Fruit fly (Drosophila melanogaster) whole organism, embryonic: ENCODE data around the gene IFT54.

Source experiments
- ATbp ChIP-seq: fragments of 200-800 bp; sonication (Bioruptor generic); optimal IDR thresholded peaks from 2 replicates; lab custom pipeline; 2017; ENCODE audit warnings: missing biosample characterization, mild to moderate bottlenecking, missing genetic modification characterization, missing genetic modification reagents
- Atf3 ChIP-seq: fragments of 200-800 bp; sonication (Bioruptor generic); optimal IDR thresholded peaks from 3 replicates; lab custom pipeline; 2016; ENCODE audit warnings: missing biosample characterization, missing genetic modification characterization
- Awh ChIP-seq: fragments of 200-800 bp; sonication (Bioruptor generic); IDR thresholded peaks from 2 replicates; pipeline ENCODE4, ENCODE4 v1.3.6; 2022; ENCODE audit warnings: missing biosample characterization, missing genetic modification characterization
- CG10147 ChIP-seq: fragments of 200-800 bp; sonication (Bioruptor generic); optimal IDR thresholded peaks from 2 replicates; lab custom pipeline; 2019; ENCODE audit warnings: missing biosample characterization, mild to moderate bottlenecking, missing genetic modification characterization, moderate library complexity
- CG1024 ChIP-seq: fragments of 200-800 bp; sonication (Bioruptor generic); IDR thresholded peaks from 2 replicates; pipeline ENCODE4 v1.3.6; 2022; ENCODE audit warnings: missing biosample characterization, missing genetic modification characterization
- CG11695 ChIP-seq: fragments of 200-800 bp; sonication (Bioruptor generic); IDR thresholded peaks from 3 replicates; pipeline ENCODE4 v1.3.6; 2022; ENCODE audit warnings: missing biosample characterization, missing genetic modification characterization
- CG12236 ChIP-seq: fragments of 200-800 bp; sonication (Bioruptor generic); optimal IDR thresholded peaks from 2 replicates; lab custom pipeline; 2016; ENCODE audit warnings: missing biosample characterization, missing genetic modification characterization
- CG12942 ChIP-seq: fragments of 200-800 bp; sonication (Bioruptor generic); optimal IDR thresholded peaks from 3 replicates; lab custom pipeline; 2016; ENCODE audit warnings: missing biosample characterization, missing genetic modification characterization
- CG14014 ChIP-seq: fragments of 200-800 bp; sonication (Bioruptor generic); IDR thresholded peaks from 2 replicates; pipeline ENCODE4 v1.3.6; 2022; ENCODE audit warnings: missing biosample characterization, missing genetic modification characterization
- CG1602 ChIP-seq: fragments of 200-800 bp; sonication (Bioruptor generic); optimal IDR thresholded peaks from 3 replicates; lab custom pipeline; 2016; ENCODE audit warnings: missing biosample characterization, missing genetic modification characterization
- CG17568 ChIP-seq: fragments of 200-800 bp; sonication (Bioruptor generic); optimal IDR thresholded peaks from 2 replicates; lab custom pipeline; 2018; ENCODE audit warnings: missing biosample characterization, mild to moderate bottlenecking, missing genetic modification characterization, moderate library complexity
- CG18262 ChIP-seq: fragments of 200-800 bp; optimal IDR thresholded peaks from 3 replicates; lab custom pipeline; 2019; ENCODE audit warnings: missing biosample characterization, mild to moderate bottlenecking, missing genetic modification characterization, moderate library complexity
- CG18619 ChIP-seq: fragments of 200-800 bp; sonication (Bioruptor generic); optimal IDR thresholded peaks from 3 replicates; lab custom pipeline; 2017; ENCODE audit warnings: missing biosample characterization, mild to moderate bottlenecking, missing genetic modification characterization
- CG2116 ChIP-seq: fragments of 200-800 bp; sonication (Bioruptor generic); optimal IDR thresholded peaks from 3 replicates; lab custom pipeline; 2018; ENCODE audit warnings: missing biosample characterization, mild to moderate bottlenecking, missing genetic modification characterization
- CG6272 ChIP-seq: fragments of 200-800 bp; sonication (Bioruptor generic); IDR thresholded peaks from 2 replicates; pipeline ENCODE4 v1.3.6; 2022; ENCODE audit warnings: missing biosample characterization, missing genetic modification characterization
- CG6813 ChIP-seq: fragments of 200-800 bp; sonication (Bioruptor generic); optimal IDR thresholded peaks from 2 replicates; lab custom pipeline; 2017; ENCODE audit warnings: missing biosample characterization, missing genetic modification characterization, mild to moderate bottlenecking, moderate library complexity, missing genetic modification reagents
- CG7357 ChIP-seq: fragments of 200-800 bp; sonication (Bioruptor generic); IDR thresholded peaks from 3 replicates; pipeline ENCODE4 v1.3.6; 2022; ENCODE audit warnings: missing biosample characterization, missing genetic modification characterization
- CG9797 ChIP-seq: fragments of 200-800 bp; sonication (Bioruptor generic); optimal IDR thresholded peaks from 3 replicates; lab custom pipeline; 2018; ENCODE audit warnings: missing biosample characterization, mild to moderate bottlenecking, missing genetic modification characterization
- Dek ChIP-seq: fragments of 200-800 bp; sonication (Bioruptor generic); optimal IDR thresholded peaks from 3 replicates; lab custom pipeline; 2019; ENCODE audit warnings: missing biosample characterization, mild to moderate bottlenecking, missing genetic modification characterization, moderate library complexity
- Dip3 ChIP-seq: fragments of 200-800 bp; sonication (Bioruptor generic); optimal IDR thresholded peaks from 3 replicates; lab custom pipeline; 2016; ENCODE audit warnings: missing biosample characterization, missing genetic modification characterization
- Dref ChIP-seq: fragments of 200-800 bp; sonication (Bioruptor generic); IDR thresholded peaks from 2 replicates; pipeline ENCODE4 v1.3.6; 2022; ENCODE audit warnings: missing biosample characterization, missing genetic modification characterization
- HLH3B ChIP-seq: fragments of 200-800 bp; sonication (Bioruptor generic); IDR thresholded peaks from 2 replicates; pipeline ENCODE4 v1.3.6; 2022; ENCODE audit warnings: missing biosample characterization, missing genetic modification characterization
- Hmr ChIP-seq: fragments of 200-800 bp; sonication (Bioruptor generic); optimal IDR thresholded peaks from 3 replicates; lab custom pipeline; 2017; ENCODE audit warnings: mild to moderate bottlenecking, missing biosample characterization, missing genetic modification reagents, missing genetic modification characterization
- Hr39 ChIP-seq: fragments of >200 bp; optimal IDR thresholded peaks from 2 replicates; lab custom pipeline; 2017
- Myb ChIP-seq: fragments of 200-800 bp; sonication (Bioruptor generic); optimal IDR thresholded peaks from 2 replicates; lab custom pipeline; 2016; ENCODE audit warnings: missing biosample characterization, missing genetic modification characterization
- NC2α ChIP-seq: fragments of 200-800 bp; sonication (Bioruptor generic); optimal IDR thresholded peaks from 2 replicates; lab custom pipeline; 2016; ENCODE audit warnings: missing biosample characterization, missing genetic modification characterization
- NC2β ChIP-seq: fragments of 200-800 bp; sonication (Bioruptor generic); optimal IDR thresholded peaks from 2 replicates; lab custom pipeline; 2016; ENCODE audit warnings: missing biosample characterization, missing genetic modification characterization
- Opbp ChIP-seq: fragments of 200-800 bp; sonication (Bioruptor generic); IDR thresholded peaks from 3 replicates; pipeline ENCODE4 v1.3.6; 2022; ENCODE audit warnings: missing biosample characterization, missing genetic modification characterization; ENCODE audit not compliant: partially characterized antibody
- Ptx1 ChIP-seq: fragments of 200-800 bp; sonication (Bioruptor generic); IDR thresholded peaks from 2 replicates; pipeline ENCODE4 v1.3.6; 2022; ENCODE audit warnings: missing biosample characterization, missing genetic modification characterization
- Spps ChIP-seq: fragments of 200-800 bp; sonication (Bioruptor generic); optimal IDR thresholded peaks from 2 replicates; lab custom pipeline; 2018; ENCODE audit warnings: missing biosample characterization, mild to moderate bottlenecking, missing genetic modification characterization
- TFAM ChIP-seq: fragments of 200-800 bp; sonication (Bioruptor generic); optimal IDR thresholded peaks from 2 replicates; lab custom pipeline; 2017; ENCODE audit warnings: missing biosample characterization, missing genetic modification characterization, inconsistent platforms
- Taf1 ChIP-seq: fragments of 200-800 bp; sonication (Bioruptor generic); IDR thresholded peaks from 2 replicates; pipeline ENCODE4 v1.3.6; 2022; ENCODE audit warnings: missing biosample characterization, missing genetic modification characterization
- abd-A ChIP-seq: fragments of 200-800 bp; sonication (Bioruptor generic); optimal IDR thresholded peaks from 3 replicates; lab custom pipeline; 2019; ENCODE audit warnings: missing biosample characterization, mild to moderate bottlenecking, missing genetic modification characterization, moderate library complexity
- aop ChIP-seq: fragments of 200-800 bp; sonication (Bioruptor generic); IDR thresholded peaks from 2 replicates; pipeline ENCODE4 v1.3.6; 2022; ENCODE audit warnings: missing biosample characterization, missing genetic modification characterization
- crol ChIP-seq: fragments of 200-800 bp; sonication (Bioruptor generic); IDR thresholded peaks from 2 replicates; pipeline ENCODE4 v1.3.6; 2022; ENCODE audit warnings: missing biosample characterization, missing genetic modification characterization
- dimm ChIP-seq: fragments of 200-800 bp; sonication (Bioruptor generic); IDR thresholded peaks from 2 replicates; pipeline ENCODE4 v1.3.6; 2022; ENCODE audit warnings: missing biosample characterization, missing genetic modification characterization
- dpn ChIP-seq, 2 experiments: fragments of 200-800 bp; sonication (Bioruptor generic); optimal IDR thresholded peaks; 3 replicates each; lab custom pipeline; 2016; ENCODE audit warnings: missing biosample characterization in 2 of 2, missing genetic modification characterization in 2 of 2
- gcm2 ChIP-seq: fragments of 200-800 bp; sonication (Bioruptor generic); optimal IDR thresholded peaks from 2 replicates; lab custom pipeline; 2016; ENCODE audit warnings: missing biosample characterization, missing genetic modification characterization
- gfzf ChIP-seq: fragments of 200-800 bp; sonication (Bioruptor generic); optimal IDR thresholded peaks from 2 replicates; lab custom pipeline; 2016; ENCODE audit warnings: missing biosample characterization, mild to moderate bottlenecking, missing genetic modification characterization, moderate library complexity
- gsb-n ChIP-seq: fragments of 200-800 bp; sonication (Bioruptor generic); optimal IDR thresholded peaks from 3 replicates; lab custom pipeline; 2018; ENCODE audit warnings: missing biosample characterization, mild to moderate bottlenecking, missing genetic modification characterization
- her ChIP-seq: fragments of 200-800 bp; sonication (Bioruptor generic); optimal IDR thresholded peaks from 2 replicates; lab custom pipeline; 2016; ENCODE audit warnings: missing biosample characterization, missing genetic modification characterization
- knrl ChIP-seq: fragments of 200-800 bp; sonication (Bioruptor generic); IDR thresholded peaks from 3 replicates; pipeline ENCODE4 v1.3.6; 2022; ENCODE audit warnings: missing biosample characterization, missing genetic modification characterization; ENCODE audit not compliant: partially characterized antibody
- mam ChIP-seq: fragments of 200-800 bp; sonication (Bioruptor generic); optimal IDR thresholded peaks from 3 replicates; lab custom pipeline; 2016; ENCODE audit warnings: missing biosample characterization, missing genetic modification characterization
- pnt ChIP-seq: fragments of 200-800 bp; sonication (Bioruptor generic); optimal IDR thresholded peaks from 3 replicates; lab custom pipeline; 2016; ENCODE audit warnings: missing biosample characterization, missing genetic modification characterization
- scrt ChIP-seq: fragments of 200-800 bp; sonication (Bioruptor generic); optimal IDR thresholded peaks from 2 replicates; lab custom pipeline; 2018; ENCODE audit warnings: missing biosample characterization, mild to moderate bottlenecking, missing genetic modification characterization, moderate library complexity
- tgo ChIP-seq: fragments of 200-800 bp; sonication (Bioruptor generic); IDR thresholded peaks from 3 replicates; pipeline ENCODE4 v1.3.6; 2022; ENCODE audit warnings: missing biosample characterization, missing genetic modification characterization
- tll ChIP-seq, 2 experiments: fragments of 200-800 bp in 1 of 2; fragments of >200 bp in 1 of 2; sonication (Bioruptor generic) in 1 of 2; optimal IDR thresholded peaks; 2 replicates each; lab custom pipeline; 2017 to 2019; ENCODE audit warnings: missing biosample characterization in 2 of 2, missing genetic modification characterization in 2 of 2, mild to moderate bottlenecking in 1 of 2, moderate library complexity in 1 of 2
- trem ChIP-seq: fragments of 200-800 bp; optimal IDR thresholded peaks from 3 replicates; lab custom pipeline; 2019; ENCODE audit warnings: missing biosample characterization, mild to moderate bottlenecking, missing genetic modification characterization, moderate library complexity
- zfh2 ChIP-seq: fragments of 200-800 bp; sonication (Bioruptor generic); optimal IDR thresholded peaks from 2 replicates; lab custom pipeline; 2016; ENCODE audit warnings: missing biosample characterization, missing genetic modification characterization

Gene IFT54

DNA sequence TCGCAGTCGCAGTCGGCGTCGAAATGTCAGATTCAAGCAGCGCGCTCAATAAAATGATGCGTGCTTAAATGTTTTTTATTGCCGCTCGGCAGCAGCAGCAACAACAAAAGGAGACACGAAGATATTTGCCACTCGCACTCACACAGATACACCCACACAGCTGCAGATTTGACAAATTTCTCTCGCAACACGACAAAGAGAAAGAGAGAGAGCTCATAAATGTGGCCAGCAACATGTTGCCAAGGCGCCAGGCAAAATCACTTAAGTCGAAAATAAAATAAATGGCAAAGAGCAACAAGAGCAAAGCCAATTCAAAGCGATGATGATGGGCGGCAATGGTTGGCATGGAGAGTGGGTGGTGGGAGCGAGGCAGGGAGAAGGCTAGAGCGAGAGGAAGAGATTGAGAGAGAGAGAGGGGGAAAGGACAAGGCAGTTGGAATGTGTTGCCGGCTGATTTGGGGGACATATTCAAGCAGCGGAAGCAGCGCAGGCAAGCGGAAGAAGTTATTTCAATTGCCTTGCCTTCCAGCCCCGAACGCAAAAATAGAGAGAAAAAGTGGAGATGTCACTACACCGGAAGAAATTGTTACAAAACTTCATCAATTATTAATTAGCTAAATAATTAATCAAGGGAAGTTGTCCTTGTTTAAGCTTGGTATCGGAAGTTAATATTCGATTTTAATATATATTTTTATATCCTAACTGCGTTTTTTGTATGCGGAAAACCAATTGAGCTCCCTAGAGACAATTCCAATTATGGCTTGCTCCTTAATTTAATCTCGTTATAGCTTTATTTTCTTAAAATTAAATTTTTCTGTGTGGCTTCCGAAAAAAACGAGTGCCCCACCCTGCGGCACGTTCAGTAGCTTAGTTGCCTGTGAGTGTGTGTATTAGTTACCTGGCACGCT, 44.9 kb downstream of the IFT54 start (continued):
- TF ChIP-seq CG11695 (GFP tag; lab: Robert Waterston, UW), result peak; percentile 64
- peak; percentile 66 for TF ChIP-seq scrt (GFP tag; lab: Kevin White, UChicago)
- no peak for TF ChIP-seq CG12236 (GFP tag; lab: Kevin White, UChicago)
- TF ChIP-seq dpn (GFP tag; optimal IDR thresholded peaks at IDR 0.05; lab: Kevin White, UChicago), result peak; percentile 22 to 34
- TF ChIP-seq gsb-n, result peak; percentile 14
- TF ChIP-seq Dip3, result peak; percentile 21
- TF ChIP-seq CG2116 (GFP tag; lab: Kevin White, UChicago), result peak; percentile 16
- TF ChIP-seq ATbp (GFP tag; lab: Kevin White, UChicago), result peak; percentile 58
- TF ChIP-seq NC2β (GFP tag; lab: Kevin White, UChicago), result no peak
- TF ChIP-seq Ptx1 (GFP tag; lab: Robert Waterston, UW), result peak; percentile 73
- peak; percentile 12 for TF ChIP-seq CG12942 (GFP tag; lab: Kevin White, UChicago)
- TF ChIP-seq Opbp (GFP tag; lab: Robert Waterston, UW), result no peak
- TF ChIP-seq CG9797 (GFP tag; lab: Kevin White, UChicago), result no peak
- no peak for TF ChIP-seq aop (GFP tag; lab: Robert Waterston, UW)
- TF ChIP-seq tgo (GFP tag; lab: Robert Waterston, UW), result peak; percentile 39; the same call in 2 of the 3 replicates
- no peak for TF ChIP-seq CG6813
- no peak for TF ChIP-seq CG1024 (GFP tag; lab: Robert Waterston, UW)
- no peak for TF ChIP-seq pnt
- TF ChIP-seq Myb, result no peak
- 0 out of 2 replicates have a peak, but pooled peaks have one; percentile 22 for TF ChIP-seq Awh
- TF ChIP-seq Atf3 (GFP tag; lab: Kevin White, UChicago), result no peak
- TF ChIP-seq zfh2 (GFP tag; lab: Kevin White, UChicago), result no peak
- TF ChIP-seq Hmr, result peak; percentile 82
- no peak for TF ChIP-seq TFAM (GFP tag; lab: Kevin White, UChicago)
- TF ChIP-seq abd-A (tag; lab: Kevin White, UChicago), result peak; percentile 99
- TF ChIP-seq tll (GFP tag; optimal IDR thresholded peaks at IDR 0.05; lab: Kevin White, UChicago), result no peak
- TF ChIP-seq Dref (GFP tag; lab: Robert Waterston, UW), result no peak
- TF ChIP-seq Spps (tag; lab: Kevin White, UChicago), result no peak
- peak; percentile 60 for TF ChIP-seq Dek
- TF ChIP-seq CG1602 (GFP tag; lab: Kevin White, UChicago), result peak; percentile 26
- peak; percentile 9 for TF ChIP-seq trem (tag; lab: Kevin White, UChicago)
- no peak for TF ChIP-seq Hr39
- no peak for TF ChIP-seq NC2α (GFP tag; lab: Kevin White, UChicago)
- peak; percentile 14; the same call in 1 of the 2 replicates for TF ChIP-seq crol (GFP tag; lab: Robert Waterston, UW)
- peak; percentile 49 for TF ChIP-seq CG18262 (tag; lab: Kevin White, UChicago)
- TF ChIP-seq knrl, result no peak
- peak; percentile 32 for TF ChIP-seq mam
- TF ChIP-seq CG18619 (GFP tag; lab: Kevin White, UChicago), result peak; percentile 58
- no peak for TF ChIP-seq dimm (GFP tag; lab: Robert Waterston, UW)
- no peak for TF ChIP-seq gcm2 (GFP tag; lab: Kevin White, UChicago)
- no peak for TF ChIP-seq Taf1 (GFP tag; lab: Robert Waterston, UW)
- TF ChIP-seq her (GFP tag; lab: Kevin White, UChicago), result no peak
- TF ChIP-seq CG10147 (GFP tag; lab: Kevin White, UChicago), result peak; percentile 63
- no peak for TF ChIP-seq CG6272 (GFP tag; lab: Robert Waterston, UW)
- peak; percentile 12 for TF ChIP-seq CG17568 (GFP tag; lab: Kevin White, UChicago)
- no peak; the same call in 2 of the 3 replicates for TF ChIP-seq CG7357
- TF ChIP-seq CG14014, result no peak
- TF ChIP-seq HLH3B (GFP tag; lab: Robert Waterston, UW), result peak; percentile 40; the same call in 1 of the 2 replicates
- no peak for TF ChIP-seq gfzf (GFP tag; lab: Kevin White, UChicago)
